Worm (Caenorhabditis elegans): ENCODE measurements around the gene del-8.

Gene del-8

ce11 chrX:9548011-9548795 is 41.0 kb upstream of the del-8 start (continued):
- TF ChIP-seq pha-4 (GFP tag; IDR thresholded peaks at IDR 0.05) (no peak), pha-4 (tag; optimal IDR thresholded peaks at IDR 0.05) (peak; percentile 15), mes-2 (tag; optimal IDR thresholded peaks at IDR 0.05; ENCODE audit: poor library complexity, severe bottlenecking) (no peak), madf-5 (GFP tag; IDR thresholded peaks at IDR 0.05) (no peak), nhr-28 (tag; optimal IDR thresholded peaks at IDR 0.05) (no peak), nhr-111 (GFP tag; optimal IDR thresholded peaks at IDR 0.05) (no peak), hlh-30 (tag; optimal IDR thresholded peaks at IDR 0.05; ENCODE audit: insufficient read depth) (peak; percentile 66), lir-3 (tag; optimal IDR thresholded peaks at IDR 0.05) (no peak)

ce11 chrX:9548890-9549289 is 40.3 kb upstream of the del-8 start:
- TF ChIP-seq nhr-42 (GFP tag; IDR thresholded peaks at IDR 0.05), result no peak
- no peak for TF ChIP-seq aha-1 (tag)
- no peak for TF ChIP-seq Y75B8A.6 (GFP tag; IDR thresholded peaks at IDR 0.05)
- no peak for TF ChIP-seq Y48G9A.11 (GFP tag; IDR thresholded peaks at IDR 0.05)
- no peak for TF ChIP-seq nhr-41 (GFP tag; IDR thresholded peaks at IDR 0.05)
- TF ChIP-seq daf-16 (GFP tag; optimal IDR thresholded peaks at IDR 0.05), result no peak
- peak; percentile 14 for TF ChIP-seq daf-16 (tag; optimal IDR thresholded peaks at IDR 0.05)
- TF ChIP-seq F37D6.2 (tag; optimal IDR thresholded peaks at IDR 0.05), result no peak
- TF ChIP-seq mxl-3 (GFP tag; optimal IDR thresholded peaks at IDR 0.05), result peak; percentile 3
- TF ChIP-seq nhr-28 (tag; optimal IDR thresholded peaks at IDR 0.05), result peak; percentile 67
- TF ChIP-seq lin-1 (GFP tag; IDR thresholded peaks at IDR 0.05), result no peak
- peak in 1 of 2 experiments; percentile 20 for TF ChIP-seq mdl-1 (tag; optimal IDR thresholded peaks at IDR 0.05)
- peak in 1 of 2 experiments; percentile 91 for TF ChIP-seq unc-62 (GFP tag; optimal IDR thresholded peaks at IDR 0.05 in 1 of 2)
- TF ChIP-seq unc-62 (tag; optimal IDR thresholded peaks at IDR 0.05), result no peak
- no peak for TF ChIP-seq lin-13 (GFP tag; optimal IDR thresholded peaks at IDR 0.05)
- no peak for TF ChIP-seq fos-1 (tag; optimal IDR thresholded peaks at IDR 0.05)
- peak; percentile 46 for TF ChIP-seq hlh-30 (tag; optimal IDR thresholded peaks at IDR 0.05; ENCODE audit: insufficient read depth)
- TF ChIP-seq nhr-25 (tag; optimal IDR thresholded peaks at IDR 0.05; ENCODE audit: borderline replicate concordance, insufficient read depth), result peak; percentile 6
- no peak for TF ChIP-seq cey-2 (tag; optimal IDR thresholded peaks at IDR 0.05; ENCODE audit: borderline replicate concordance, insufficient read depth)
- TF ChIP-seq ces-1 (GFP tag; optimal IDR thresholded peaks at IDR 0.05), result no peak
- no peak for TF ChIP-seq zag-1 (tag; optimal IDR thresholded peaks at IDR 0.05)
- TF ChIP-seq dve-1 (tag; optimal IDR thresholded peaks at IDR 0.05; ENCODE audit: insufficient read depth), result peak; percentile 5
- peak; percentile 32 for TF ChIP-seq mes-2 (tag; optimal IDR thresholded peaks at IDR 0.05; ENCODE audit: poor library complexity, severe bottlenecking)
- TF ChIP-seq nhr-6 (tag; optimal IDR thresholded peaks at IDR 0.05), result peak; percentile 19
- TF ChIP-seq hlh-11 (tag; optimal IDR thresholded peaks at IDR 0.05), result peak; percentile 32
- no peak for TF ChIP-seq T26A8.4 (GFP tag; IDR thresholded peaks at IDR 0.05)

ce11 chrX:9549657-9550369 is 39.4 kb upstream of the del-8 start:
- TF ChIP-seq Y105C5A.15 (GFP tag; IDR thresholded peaks at IDR 0.05), result no peak
- TF ChIP-seq lin-29 (GFP tag; IDR thresholded peaks at IDR 0.05), result no peak
- no peak for TF ChIP-seq skn-1 (tag; optimal IDR thresholded peaks at IDR 0.05)
- no peak for TF ChIP-seq ceh-28 (tag; optimal IDR thresholded peaks at IDR 0.05)
- no peak for TF ChIP-seq mdt-29 (GFP tag; IDR thresholded peaks at IDR 0.05)
- TF ChIP-seq zip-2 (tag; optimal IDR thresholded peaks at IDR 0.05), result no peak
- no peak for TF ChIP-seq arid-1 (GFP tag; conservative IDR thresholded peaks at IDR 0.05)
- no peak for TF ChIP-seq zag-1 (tag; optimal IDR thresholded peaks at IDR 0.05)
- no peak for TF ChIP-seq ceh-20 (GFP tag; IDR thresholded peaks at IDR 0.05)
- 0 out of 2 replicates have a peak, but pooled peaks have one; percentile 19 for TF ChIP-seq pha-4 (GFP tag; IDR thresholded peaks at IDR 0.05)
- no peak for TF ChIP-seq pha-4 (tag; optimal IDR thresholded peaks at IDR 0.05)
- TF ChIP-seq T26A8.4 (GFP tag; IDR thresholded peaks at IDR 0.05), result no peak
- TF ChIP-seq mdl-1 (tag; optimal IDR thresholded peaks at IDR 0.05), result no peak
- no peak for TF ChIP-seq Y48G9A.11 (GFP tag; IDR thresholded peaks at IDR 0.05)
- TF ChIP-seq dmd-6 (GFP tag; IDR thresholded peaks at IDR 0.05), result no peak
- no peak for TF ChIP-seq F49E8.2 (tag; optimal IDR thresholded peaks at IDR 0.05; ENCODE audit: borderline replicate concordance)
- TF ChIP-seq rbr-2 (tag; optimal IDR thresholded peaks at IDR 0.05), result no peak
- TF ChIP-seq daf-16 (GFP tag; optimal IDR thresholded peaks at IDR 0.05), result peak in 1 of 2 experiments; percentile 26
- peak; percentile 23 for TF ChIP-seq daf-16 (tag; optimal IDR thresholded peaks at IDR 0.05)
- TF ChIP-seq daf-19 (GFP tag; conservative IDR thresholded peaks at IDR 0.05), result no peak
- TF ChIP-seq mep-1 (tag; optimal IDR thresholded peaks at IDR 0.05), result no peak
- TF ChIP-seq nhr-42 (GFP tag; IDR thresholded peaks at IDR 0.05), result no peak
- TF ChIP-seq pqm-1 (tag; optimal IDR thresholded peaks at IDR 0.05), result no peak

Measured in whole organism, L4 larva.